Worm (Caenorhabditis elegans): ENCODE data around the gene C10C6.3.
A peak's percentile ranks its signal among the peaks of the same experiment; 100 is the strongest.

Gene C10C6.3

DNA sequence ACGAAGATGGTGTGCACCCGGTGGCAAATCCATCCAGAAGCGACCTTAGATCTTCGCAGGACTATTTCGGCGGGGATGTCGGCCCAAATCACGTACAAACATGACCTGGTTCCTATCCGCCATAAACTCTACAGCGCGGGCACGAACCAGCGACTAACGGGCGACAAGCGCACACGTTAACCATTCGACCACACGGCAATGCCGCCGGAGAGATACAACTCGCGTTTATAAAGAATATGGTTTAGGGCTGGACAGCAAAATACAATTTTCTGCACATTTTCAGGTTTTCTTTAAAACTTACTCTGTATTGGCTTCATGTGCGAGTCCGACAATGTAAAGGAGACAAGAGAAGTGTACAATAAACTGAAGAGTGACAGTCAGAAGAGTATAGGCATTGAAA, 9.0 kb upstream of the C10C6.3 start (continued):
- TF ChIP-seq nhr-25 (tag; optimal IDR thresholded peaks at IDR 0.05) (peak; percentile 65), alr-1 (tag; optimal IDR thresholded peaks at IDR 0.05) (no peak), nhr-129 (tag; optimal IDR thresholded peaks at IDR 0.05) (peak; percentile 79), elt-1 (tag; optimal IDR thresholded peaks at IDR 0.05) (no peak), ztf-4 (tag; optimal IDR thresholded peaks at IDR 0.05) (peak; percentile 68), mdl-1 (tag; optimal IDR thresholded peaks at IDR 0.05) (no peak), unc-39 (tag; optimal IDR thresholded peaks at IDR 0.05) (no peak), ztf-11 (tag; optimal IDR thresholded peaks at IDR 0.05) (no peak), zag-1 (tag; optimal IDR thresholded peaks at IDR 0.05) (peak; percentile 46)

ce11 chrIV:11472023-11472422, 7.0 kb upstream of the C10C6.3 start:
- TF ChIP-seq ztf-11 (tag; optimal IDR thresholded peaks at IDR 0.05) (no peak), lsy-2 (tag; optimal IDR thresholded peaks at IDR 0.05) (no peak), elt-1 (tag; optimal IDR thresholded peaks at IDR 0.05) (no peak), nhr-12 (tag; optimal IDR thresholded peaks at IDR 0.05) (no peak), nhr-77 (tag; optimal IDR thresholded peaks at IDR 0.05) (no peak), fos-1 (tag; optimal IDR thresholded peaks at IDR 0.05) (no peak), mbf-1 (tag; optimal IDR thresholded peaks at IDR 0.05) (no peak), nhr-25 (tag; optimal IDR thresholded peaks at IDR 0.05) (no peak), Y55F3AM.14 (GFP tag; optimal IDR thresholded peaks at IDR 0.05) (no peak), egl-27 (tag; optimal IDR thresholded peaks at IDR 0.05) (no peak), ZK546.5 (tag; optimal IDR thresholded peaks at IDR 0.05) (no peak), alr-1 (tag; optimal IDR thresholded peaks at IDR 0.05) (no peak), ceh-82 (tag; optimal IDR thresholded peaks at IDR 0.05) (no peak), nhr-237 (tag; optimal IDR thresholded peaks at IDR 0.05) (no peak), ama-1 (optimal IDR thresholded peaks at IDR 0.05) (no peak)

- TF ChIP-seq elt-1 (tag; optimal IDR thresholded peaks at IDR 0.05) (no peak), fos-1 (tag; optimal IDR thresholded peaks at IDR 0.05) (peak; percentile 2), crh-2 (tag; optimal IDR thresholded peaks at IDR 0.05) (no peak), Y55F3AM.14 (GFP tag; optimal IDR thresholded peaks at IDR 0.05) (no peak), sma-3 (GFP tag; optimal IDR thresholded peaks at IDR 0.05) (no peak), ama-1 (optimal IDR thresholded peaks at IDR 0.05) (no peak), blmp-1 (tag; optimal IDR thresholded peaks at IDR 0.05; ENCODE audit: insufficient read depth) (no peak), nhr-12 (tag; optimal IDR thresholded peaks at IDR 0.05) (no peak)
These were observed 4.9 kb upstream of the C10C6.3 start, which contains the start of the genes C10C6.13 and wht-2 for ce11 chrIV:11469698-11470591. Gene C10C6.13, minus strand, starts transcription at chrIV:11469748. Gene wht-2, plus strand, starts transcription at chrIV:11470436.

ce11 chrIV:11467413-11467812, 2.4 kb upstream of the C10C6.3 start, which contains the start of gene C10C6.7:
Gene C10C6.7, minus strand, starts transcription at chrIV:11467513.
- no peak for TF ChIP-seq nhr-10 (tag; optimal IDR thresholded peaks at IDR 0.05)
- no peak for TF ChIP-seq nhr-12 (tag; optimal IDR thresholded peaks at IDR 0.05)
- TF ChIP-seq lsy-2 (tag; optimal IDR thresholded peaks at IDR 0.05), result no peak
- no peak for TF ChIP-seq crh-2 (tag; optimal IDR thresholded peaks at IDR 0.05)
- TF ChIP-seq zag-1 (tag; optimal IDR thresholded peaks at IDR 0.05), result no peak
- no peak for TF ChIP-seq elt-1 (tag; optimal IDR thresholded peaks at IDR 0.05)
- no peak for TF ChIP-seq lin-39 (tag; optimal IDR thresholded peaks at IDR 0.05)
- TF ChIP-seq nhr-77 (tag; optimal IDR thresholded peaks at IDR 0.05), result no peak
- TF ChIP-seq ztf-1 (GFP tag; conservative IDR thresholded peaks at IDR 0.05), result no peak
- no peak for TF ChIP-seq egl-27 (tag; optimal IDR thresholded peaks at IDR 0.05)
- TF ChIP-seq nhr-25 (tag; optimal IDR thresholded peaks at IDR 0.05), result no peak
- no peak for TF ChIP-seq snpc-4 (tag; optimal IDR thresholded peaks at IDR 0.05)
- no peak for TF ChIP-seq nhr-21 (tag; optimal IDR thresholded peaks at IDR 0.05)
- TF ChIP-seq nhr-11 (tag; optimal IDR thresholded peaks at IDR 0.05), result no peak
- no peak for TF ChIP-seq lin-13 (GFP tag; optimal IDR thresholded peaks at IDR 0.05)
- TF ChIP-seq Y55F3AM.14 (GFP tag; optimal IDR thresholded peaks at IDR 0.05), result no peak
- no peak for TF ChIP-seq unc-39 (tag; optimal IDR thresholded peaks at IDR 0.05)

DNA sequence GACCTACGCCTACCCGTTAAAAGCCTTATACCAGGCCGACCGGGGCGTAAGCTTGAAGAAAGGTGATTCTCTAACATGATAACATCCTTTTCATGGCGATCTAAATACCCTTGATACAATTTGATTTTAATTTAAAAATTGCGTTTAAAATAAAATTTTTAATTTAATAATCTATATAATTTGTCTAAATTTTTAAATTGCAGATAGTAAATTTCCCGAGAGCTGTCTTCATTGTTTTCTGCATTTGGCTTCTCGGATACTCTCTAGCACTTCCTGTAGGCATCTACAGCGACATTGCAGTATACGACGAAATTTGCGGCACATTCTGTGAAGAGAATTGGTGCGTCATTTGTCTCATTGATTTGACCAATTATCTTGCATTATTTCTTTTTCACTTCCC, 3.7 kb downstream of the C10C6.3 start:
- TF ChIP-seq ztf-4 (tag; optimal IDR thresholded peaks at IDR 0.05) (no peak), nhr-129 (tag; optimal IDR thresholded peaks at IDR 0.05) (no peak)

ce11 chrIV:11459684-11460083, 5.3 kb downstream of the C10C6.3 start, which contains the start of gene npr-3:
Gene npr-3, plus strand, starts transcription at chrIV:11459984.
- no peak for TF ChIP-seq nhr-77 (tag; optimal IDR thresholded peaks at IDR 0.05)
- TF ChIP-seq alr-1 (tag; optimal IDR thresholded peaks at IDR 0.05), result no peak
- TF ChIP-seq sma-9 (GFP tag; optimal IDR thresholded peaks at IDR 0.05), result no peak
- no peak for TF ChIP-seq sma-9 (tag; optimal IDR thresholded peaks at IDR 0.05)
- no peak for TF ChIP-seq lin-39 (tag; optimal IDR thresholded peaks at IDR 0.05)
- no peak for TF ChIP-seq elt-1 (tag; optimal IDR thresholded peaks at IDR 0.05)
- TF ChIP-seq nhr-11 (tag; optimal IDR thresholded peaks at IDR 0.05), result no peak
- no peak for TF ChIP-seq lin-13 (GFP tag; optimal IDR thresholded peaks at IDR 0.05)
- no peak for TF ChIP-seq snpc-4 (tag; optimal IDR thresholded peaks at IDR 0.05)
- TF ChIP-seq nhr-129 (tag; optimal IDR thresholded peaks at IDR 0.05), result no peak
- TF ChIP-seq F13H6.1 (tag; optimal IDR thresholded peaks at IDR 0.05), result no peak
- TF ChIP-seq fos-1 (tag; optimal IDR thresholded peaks at IDR 0.05), result no peak
- TF ChIP-seq skn-1 (tag; optimal IDR thresholded peaks at IDR 0.05), result no peak
